Fruit fly (Drosophila melanogaster) whole organism, embryonic: ENCODE data around the gene CG16903.

Experiments
- BEAF-32 ChIP-seq: fragments of 200-800 bp; sonication (Bioruptor generic); optimal IDR thresholded peaks from 3 replicates; lab custom pipeline; 2017; ENCODE audit warnings: missing biosample characterization, missing genetic modification characterization, mild to moderate bottlenecking, moderate library complexity, missing genetic modification reagents
- Bgb ChIP-seq: fragments of 200-800 bp; sonication (Bioruptor generic); IDR thresholded peaks from 2 replicates; pipeline ENCODE4 v1.3.6; 2022; ENCODE audit warnings: missing biosample characterization, missing genetic modification characterization; ENCODE audit not compliant: partially characterized antibody
- CG10979 ChIP-seq: fragments of 200-800 bp; sonication (Bioruptor generic); optimal IDR thresholded peaks from 2 replicates; lab custom pipeline; 2018; ENCODE audit warnings: missing biosample characterization, mild to moderate bottlenecking, missing genetic modification characterization, moderate library complexity
- CG11504 ChIP-seq: fragments of 200-800 bp; sonication (Bioruptor generic); optimal IDR thresholded peaks from 3 replicates; lab custom pipeline; 2019; ENCODE audit warnings: missing biosample characterization, mild to moderate bottlenecking, missing genetic modification characterization, moderate library complexity
- CG11695 ChIP-seq: fragments of 200-800 bp; sonication (Bioruptor generic); IDR thresholded peaks from 3 replicates; pipeline ENCODE4 v1.3.6; 2022; ENCODE audit warnings: missing biosample characterization, missing genetic modification characterization
- CG17361 ChIP-seq: fragments of 200-800 bp; sonication (Bioruptor generic); IDR thresholded peaks from 3 replicates; pipeline ENCODE4 v1.3.6; 2022; ENCODE audit warnings: missing biosample characterization, missing genetic modification characterization
- CG18262 ChIP-seq: fragments of 200-800 bp; optimal IDR thresholded peaks from 3 replicates; lab custom pipeline; 2019; ENCODE audit warnings: missing biosample characterization, mild to moderate bottlenecking, missing genetic modification characterization, moderate library complexity
- CG18476 ChIP-seq: fragments of 200-800 bp; sonication (Bioruptor generic); optimal IDR thresholded peaks from 2 replicates; lab custom pipeline; 2016; ENCODE audit warnings: missing biosample characterization, mild to moderate bottlenecking, missing genetic modification characterization
- CG2129 ChIP-seq: fragments of 200-800 bp; sonication (Bioruptor generic); IDR thresholded peaks from 2 replicates; pipeline ENCODE4 v1.3.6; 2022; ENCODE audit warnings: missing biosample characterization, missing genetic modification characterization; ENCODE audit not compliant: partially characterized antibody
- CG30403 ChIP-seq: fragments of 200-800 bp; sonication (Bioruptor generic); optimal IDR thresholded peaks from 3 replicates; lab custom pipeline; 2016; ENCODE audit warnings: missing biosample characterization, missing genetic modification characterization
- CG4424 ChIP-seq: fragments of 200-800 bp; sonication (Bioruptor generic); optimal IDR thresholded peaks from 3 replicates; lab custom pipeline; 2016; ENCODE audit warnings: missing biosample characterization, missing genetic modification characterization
- CG4820 ChIP-seq: fragments of 200-800 bp; sonication (Bioruptor generic); optimal IDR thresholded peaks from 3 replicates; lab custom pipeline; 2016; ENCODE audit warnings: missing biosample characterization, missing genetic modification characterization
- CG4854 ChIP-seq: fragments of 200-800 bp; sonication (Bioruptor generic); optimal IDR thresholded peaks from 2 replicates; lab custom pipeline; 2016; ENCODE audit warnings: missing biosample characterization, missing genetic modification characterization, inconsistent platforms
- CG8281 ChIP-seq: fragments of 200-800 bp; sonication (Bioruptor generic); optimal IDR thresholded peaks from 2 replicates; lab custom pipeline; 2018; ENCODE audit warnings: missing biosample characterization, mild to moderate bottlenecking, missing genetic modification characterization, moderate library complexity
- CG8924 ChIP-seq: fragments of 200-800 bp; optimal IDR thresholded peaks from 3 replicates; lab custom pipeline; 2019; ENCODE audit warnings: missing biosample characterization, mild to moderate bottlenecking, missing genetic modification characterization, moderate library complexity
- CoRest ChIP-seq: fragments of 200-800 bp; sonication (Bioruptor generic); optimal IDR thresholded peaks from 3 replicates; lab custom pipeline; 2018; ENCODE audit warnings: missing biosample characterization, mild to moderate bottlenecking, missing genetic modification characterization, moderate library complexity
- D ChIP-seq, 2 experiments: fragments of 200-800 bp in 1 of 2; fragments of >200 bp in 1 of 2; sonication (Bioruptor generic) in 1 of 2; optimal IDR thresholded peaks; 2 replicates in 1 of 2; 3 replicates in 1 of 2; lab custom pipeline; 2017; ENCODE audit warnings: mild to moderate bottlenecking in 1 of 2, missing biosample characterization in 1 of 2, missing genetic modification characterization in 1 of 2, missing genetic modification reagents in 1 of 2
- D19A ChIP-seq: fragments of 200-800 bp; optimal IDR thresholded peaks from 3 replicates; lab custom pipeline; 2019; ENCODE audit warnings: missing biosample characterization, mild to moderate bottlenecking, missing genetic modification characterization, moderate library complexity
- Dp ChIP-seq: fragments of 200-800 bp; sonication (Bioruptor generic); optimal IDR thresholded peaks from 2 replicates; lab custom pipeline; 2018; ENCODE audit warnings: missing biosample characterization, mild to moderate bottlenecking, missing genetic modification characterization, moderate library complexity
- Drgx ChIP-seq: fragments of 200-800 bp; sonication (Bioruptor generic); IDR thresholded peaks from 2 replicates; pipeline ENCODE4 v1.3.6; 2022; ENCODE audit warnings: missing biosample characterization, missing genetic modification characterization
- E2f1 ChIP-seq: fragments of 200-800 bp; sonication (Bioruptor generic); IDR thresholded peaks from 2 replicates; pipeline ENCODE4 v1.3.6; 2022; ENCODE audit warnings: missing biosample characterization, missing genetic modification characterization
- Ets65A ChIP-seq: fragments of 200-800 bp; sonication (Bioruptor generic); peaks from one replicate; lab custom pipeline; 2016; ENCODE audit warnings: missing biosample characterization, missing genetic modification characterization
- MBD-R2 ChIP-seq: fragments of 200-800 bp; sonication (Bioruptor generic); IDR thresholded peaks from 2 replicates; pipeline ENCODE4 v1.3.6; 2022; ENCODE audit warnings: missing biosample characterization, missing genetic modification characterization
- Med ChIP-seq: fragments of 200-800 bp; sonication (Bioruptor generic); peaks from one replicate; lab custom pipeline; 2016; ENCODE audit warnings: missing biosample characterization, missing genetic modification characterization, mild to moderate bottlenecking, inconsistent platforms, moderate library complexity
- Mrtf ChIP-seq: fragments of 200-800 bp; sonication (Bioruptor generic); IDR thresholded peaks from 3 replicates; pipeline ENCODE4 v1.3.6; 2022; ENCODE audit warnings: missing biosample characterization, missing genetic modification characterization
- Nf-YC ChIP-seq: fragments of 200-800 bp; optimal IDR thresholded peaks from 3 replicates; lab custom pipeline; 2019; ENCODE audit warnings: missing biosample characterization, mild to moderate bottlenecking, missing genetic modification characterization, moderate library complexity
- Scr ChIP-seq: fragments of 200-800 bp; sonication (Bioruptor generic); IDR thresholded peaks from 2 replicates; pipeline ENCODE4 v1.3.6; 2022; ENCODE audit warnings: missing biosample characterization, missing genetic modification characterization; ENCODE audit not compliant: partially characterized antibody
- Sry-β ChIP-seq: fragments of 200-800 bp; sonication (Bioruptor generic); optimal IDR thresholded peaks from 2 replicates; lab custom pipeline; 2018; ENCODE audit warnings: missing biosample characterization, mild to moderate bottlenecking, missing genetic modification characterization, moderate library complexity
- YL-1 ChIP-seq: fragments of 200-800 bp; sonication (Bioruptor generic); optimal IDR thresholded peaks from 3 replicates; lab custom pipeline; 2017; ENCODE audit warnings: missing biosample characterization, mild to moderate bottlenecking, missing genetic modification characterization
- bsh ChIP-seq, 2 experiments: fragments of 200-800 bp; sonication (Bioruptor generic); optimal IDR thresholded peaks; 2 replicates each; lab custom pipeline; 2017 to 2018; ENCODE audit warnings: mild to moderate bottlenecking in 2 of 2, missing biosample characterization in 2 of 2, missing genetic modification characterization in 2 of 2, moderate library complexity in 1 of 2
- dmrt99B ChIP-seq: fragments of 200-800 bp; sonication (Bioruptor generic); optimal IDR thresholded peaks from 2 replicates; lab custom pipeline; 2018; ENCODE audit warnings: missing biosample characterization, mild to moderate bottlenecking, missing genetic modification characterization, moderate library complexity
- ems ChIP-seq: fragments of 200-800 bp; sonication (Bioruptor generic); optimal IDR thresholded peaks from 3 replicates; lab custom pipeline; 2016; ENCODE audit warnings: missing biosample characterization, missing genetic modification characterization
- gfzf ChIP-seq: fragments of 200-800 bp; sonication (Bioruptor generic); optimal IDR thresholded peaks from 2 replicates; lab custom pipeline; 2016; ENCODE audit warnings: missing biosample characterization, mild to moderate bottlenecking, missing genetic modification characterization, moderate library complexity
- her ChIP-seq: fragments of 200-800 bp; sonication (Bioruptor generic); optimal IDR thresholded peaks from 2 replicates; lab custom pipeline; 2016; ENCODE audit warnings: missing biosample characterization, missing genetic modification characterization
- lilli ChIP-seq: fragments of 200-800 bp; sonication (Bioruptor generic); optimal IDR thresholded peaks from 3 replicates; lab custom pipeline; 2016; ENCODE audit warnings: missing biosample characterization, missing genetic modification characterization
- nerfin-2 ChIP-seq: fragments of 200-800 bp; sonication (Bioruptor generic); IDR thresholded peaks from 2 replicates; pipeline ENCODE4 v1.3.6; 2022; ENCODE audit warnings: missing biosample characterization, missing genetic modification characterization; ENCODE audit not compliant: partially characterized antibody
- nmo ChIP-seq: fragments of 200-800 bp; sonication (Bioruptor generic); optimal IDR thresholded peaks from 2 replicates; lab custom pipeline; 2018; ENCODE audit warnings: missing biosample characterization, mild to moderate bottlenecking, missing genetic modification characterization, moderate library complexity
- prd ChIP-seq, 3 experiments: fragments of >200 bp in 2 of 3; fragments of 200-800 bp in 1 of 3; sonication (Bioruptor generic) in 1 of 3; optimal IDR thresholded peaks in 2 of 3; IDR thresholded peaks in 1 of 3; 2 replicates in 2 of 3; 3 replicates in 1 of 3; pipeline versions ENCODE4 v1.3.6 to Lab custom; 2017 to 2022; ENCODE audit warnings: missing biosample characterization in 1 of 3, missing genetic modification characterization in 1 of 3
- pzg ChIP-seq: fragments of 200-800 bp; sonication (Bioruptor generic); optimal IDR thresholded peaks from 3 replicates; lab custom pipeline; 2018; ENCODE audit warnings: missing biosample characterization, mild to moderate bottlenecking, missing genetic modification characterization, moderate library complexity
- row ChIP-seq: fragments of 200-800 bp; sonication (Bioruptor generic); IDR thresholded peaks from 3 replicates; pipeline ENCODE4 v1.3.6; 2022; ENCODE audit warnings: missing biosample characterization, missing genetic modification characterization
- sens ChIP-seq: fragments of 200-800 bp; sonication (Bioruptor generic); peaks from one replicate; lab custom pipeline; 2016; ENCODE audit warnings: missing biosample characterization, missing genetic modification characterization
- trem ChIP-seq: fragments of 200-800 bp; optimal IDR thresholded peaks from 3 replicates; lab custom pipeline; 2019; ENCODE audit warnings: missing biosample characterization, mild to moderate bottlenecking, missing genetic modification characterization, moderate library complexity
- wek ChIP-seq: fragments of 200-800 bp; sonication (Bioruptor generic); optimal IDR thresholded peaks from 3 replicates; lab custom pipeline; 2018; ENCODE audit warnings: missing biosample characterization, mild to moderate bottlenecking, missing genetic modification characterization, moderate library complexity
- yki ChIP-seq: fragments of >200 bp; optimal IDR thresholded peaks from 3 replicates; lab custom pipeline; 2018
- zen ChIP-seq: fragments of 200-800 bp; sonication (Bioruptor generic); optimal IDR thresholded peaks from 3 replicates; lab custom pipeline; 2018; ENCODE audit warnings: missing biosample characterization, mild to moderate bottlenecking, missing genetic modification characterization, moderate library complexity

Gene CG16903

dm6 chrX:2076412-2077357, 3.5 kb downstream of the CG16903 start, which contains the start of gene CG4025 (continued):
- TF ChIP-seq row (GFP tag; lab: Robert Waterston, UW) (peak; percentile 20; the same call in 1 of the 3 replicates), Drgx (no peak), Med (GFP tag; lab: Kevin White, UChicago) (peak; percentile 17), Scr (GFP tag; lab: Robert Waterston, UW) (no peak), lilli (GFP tag; lab: Kevin White, UChicago) (no peak), Sry-β (peak; percentile 90), CG30403 (GFP tag; lab: Kevin White, UChicago) (no peak), wek (peak; percentile 46), CG8281 (no peak), CG2129 (GFP tag; lab: Robert Waterston, UW) (no peak), CG4854 (GFP tag; lab: Kevin White, UChicago) (no peak), BEAF-32 (GFP tag; lab: Kevin White, UChicago) (no peak), CG11504 (tag; lab: Kevin White, UChicago) (no peak), Nf-YC (peak; percentile 87), bsh (GFP tag; optimal IDR thresholded peaks at IDR 0.05; lab: Kevin White, UChicago) (no peak), Bgb (GFP tag; lab: Robert Waterston, UW) (no peak), gfzf (GFP tag; lab: Kevin White, UChicago) (peak; percentile 40), CG11695 (no peak), pzg (GFP tag; lab: Kevin White, UChicago) (peak; percentile 34), yki (lab: Kevin White, UChicago) (no peak), CG10979 (tag; lab: Kevin White, UChicago) (no peak), Mrtf (GFP tag; lab: Robert Waterston, UW) (no peak), D (optimal IDR thresholded peaks at IDR 0.05; lab: Kevin White, UChicago) (no peak), D (GFP tag; optimal IDR thresholded peaks at IDR 0.05; lab: Kevin White, UChicago) (no peak), her (no peak), zen (tag; lab: Kevin White, UChicago) (no peak)
- TF ChIP-seq, all 482 proteins: peak for 18

- TF ChIP-seq D19A (tag; lab: Kevin White, UChicago) (peak; percentile 3), CoRest (tag; lab: Kevin White, UChicago) (peak; percentile 2), CG4424 (GFP tag; lab: Kevin White, UChicago) (peak; percentile 18), pzg (GFP tag; lab: Kevin White, UChicago) (peak; percentile 20), row (GFP tag; lab: Robert Waterston, UW) (peak; percentile 54), BEAF-32 (GFP tag; lab: Kevin White, UChicago) (peak; percentile 45), YL-1 (GFP tag; lab: Kevin White, UChicago) (peak; percentile 0), nerfin-2 (GFP tag; lab: Robert Waterston, UW) (no peak), Scr (GFP tag; lab: Robert Waterston, UW) (peak; percentile 29; the same call in 1 of the 2 replicates), MBD-R2 (peak; percentile 64; the same call in 1 of the 2 replicates), ems (GFP tag; lab: Kevin White, UChicago) (no peak), CG4820 (no peak), nmo (GFP tag; lab: Kevin White, UChicago) (peak; percentile 16), CG18476 (GFP tag; lab: Kevin White, UChicago) (no peak), Dp (GFP tag; lab: Kevin White, UChicago) (peak; percentile 22), dmrt99B (tag; lab: Kevin White, UChicago) (peak; percentile 31), sens (GFP tag; lab: Kevin White, UChicago) (peak; percentile 73), prd (optimal IDR thresholded peaks at IDR 0.05; lab: Kevin White, UChicago) (no peak), prd (GFP tag; IDR thresholded peaks at IDR 0.05; lab: Robert Waterston, UW) (no peak; the same call in 2 of the 3 replicates), CG17361 (GFP tag; lab: Robert Waterston, UW) (0 out of 3 replicates have a peak, but pooled peaks have one; percentile 21), Ets65A (no peak), trem (tag; lab: Kevin White, UChicago) (no peak), CG18262 (tag; lab: Kevin White, UChicago) (peak; percentile 17), E2f1 (GFP tag; lab: Robert Waterston, UW) (no peak), wek (peak; percentile 83), CG8924 (tag; lab: Kevin White, UChicago) (no peak)
Measured at dm6 chrX:2075846-2076377, 4.3 kb downstream of the CG16903 start, which contains the start of gene CG4045. Gene CG4045, minus strand, starts transcription at chrX:2075900.
